Worm (Caenorhabditis elegans): Measurements from ENCODE around the gene oac-57.

ce11 chrIV:12270392-12270791 lies 37.2 kb downstream of the oac-57 start, which contains the start of gene C42C1.3:
- TF ChIP-seq ama-1 (optimal IDR thresholded peaks at IDR 0.05) (no peak), flt-1 (GFP tag; IDR thresholded peaks at IDR 0.05) (no peak)

All from whole organism, early embryonic.